Fruit fly (Drosophila melanogaster) S2 (cell line): ENCODE results near the gene abo.

Experiments
- CG8478 ChIP-seq: fragments of >200 bp; optimal IDR thresholded peaks from 2 replicates; lab custom pipeline; 2018
- CTCF ChIP-seq, 2 experiments: fragments of >200 bp; optimal IDR thresholded peaks; 2 replicates each; lab custom pipeline; 2018

dm6 chr2L:10936362-10936761 is 38.7 kb downstream of the abo start, which contains the start of gene CG14072:
- TF ChIP-seq CG8478 = no peak
- no peak for TF ChIP-seq CTCF (optimal IDR thresholded peaks at IDR 0.05; lab: Kevin White, UChicago)
